Worm (Caenorhabditis elegans) whole organism, L3 larva: Measurements from ENCODE around the gene F42G4.2.

Source experiments
- snpc-4 ChIP-seq: fragments of 150-350 bp; optimal IDR thresholded peaks from 2 replicates; lab custom pipeline; 2014; ENCODE audit warnings: missing biosample characterization, missing genetic modification characterization
- tbx-2 ChIP-seq: sonication (generic microtip); optimal IDR thresholded peaks from 2 replicates; lab custom pipeline; 2016; ENCODE audit warnings: mild to moderate bottlenecking, missing genetic modification characterization, missing compliant biosample characterization
- unc-39 ChIP-seq: sonication (generic microtip); optimal IDR thresholded peaks from 4 replicates; lab custom pipeline; 2017; ENCODE audit warnings: missing biosample characterization, missing genetic modification characterization

DNA sequence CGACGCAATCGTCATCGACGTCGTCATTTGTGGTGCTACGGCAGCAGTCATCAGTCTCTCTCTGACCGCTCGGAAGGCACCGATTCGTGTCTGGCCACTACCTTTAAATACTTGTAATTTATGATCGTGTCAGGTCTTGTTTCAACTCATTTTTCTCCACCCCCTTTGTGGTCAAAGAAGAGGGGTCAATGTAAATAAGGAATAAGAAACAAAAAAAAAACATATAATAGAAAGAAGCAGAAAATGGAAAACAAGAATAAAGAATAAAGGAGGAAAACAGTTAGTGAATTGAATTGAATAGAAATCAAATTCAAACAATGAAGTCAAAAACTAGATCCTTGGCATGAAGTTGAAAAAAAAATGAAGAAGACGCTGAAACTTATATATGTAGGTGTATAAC lies 47.0 kb upstream of the F42G4.2 start, which contains the start of gene Y38F1A.8:
- TF ChIP-seq snpc-4 (tag; lab: Kevin White, UChicago) (no peak), unc-39 (tag; lab: Kevin White, UChicago) (no peak), tbx-2 (tag; lab: Kevin White, UChicago) (no peak)
